Worm (Caenorhabditis elegans): ENCODE measurements around the gene ckb-3.

ckb-3 gene

DNA sequence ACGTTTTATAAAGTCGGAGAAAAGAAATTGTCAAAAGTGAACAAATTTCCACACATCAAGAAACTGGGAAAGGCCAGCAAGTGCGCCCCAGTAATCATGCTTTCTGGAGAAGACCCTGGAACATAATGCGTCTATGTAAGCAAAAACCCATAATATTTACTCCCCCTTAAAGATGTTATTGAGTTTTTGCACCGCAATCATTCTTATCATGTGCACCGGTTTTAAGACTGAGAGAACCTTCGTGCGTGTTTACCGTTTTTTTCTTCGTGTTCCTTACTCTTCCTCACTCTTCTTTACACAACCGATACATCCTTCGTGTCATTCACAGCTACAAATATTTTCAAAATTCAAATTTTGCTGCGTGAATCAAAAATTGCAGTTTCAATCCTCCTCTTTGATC lies 2.2 kb downstream of the ckb-3 start:
- TF ChIP-seq ztf-23 (GFP tag; IDR thresholded peaks at IDR 0.05) (no peak), klf-2 (GFP tag; conservative IDR thresholded peaks at IDR 0.05) (no peak), tab-1 (GFP tag; IDR thresholded peaks at IDR 0.05) (no peak)

DNA sequence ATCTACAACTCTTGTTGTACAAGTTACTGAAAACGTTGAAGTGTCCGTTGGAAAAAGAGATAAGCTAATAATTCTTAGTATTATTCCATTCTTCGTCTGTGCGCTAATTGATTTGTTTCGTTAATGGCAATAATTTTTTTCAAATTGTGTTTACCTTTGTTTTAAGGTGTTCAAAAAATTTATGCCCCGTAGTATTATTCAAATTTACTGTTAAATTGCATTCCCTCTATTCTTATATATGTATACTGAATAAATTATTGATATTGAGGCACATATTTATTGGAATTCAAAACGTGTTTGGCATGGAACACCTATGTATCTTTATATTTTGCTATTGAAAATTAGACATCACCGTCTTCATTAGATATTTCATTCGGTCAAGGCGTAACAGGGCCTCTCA lies 4.2 kb downstream of the ckb-3 start, which contains the start of gene pals-26:
Gene pals-26 (plus strand): TSS at position 301 of the 400 bp plus-strand sequence.
- no peak for TF ChIP-seq med-1 (GFP tag; optimal IDR thresholded peaks at IDR 0.05; ENCODE audit: insufficient read depth)
- TF ChIP-seq T22C8.4 (GFP tag; IDR thresholded peaks at IDR 0.05) = no peak
- no peak for TF ChIP-seq klf-2 (GFP tag; conservative IDR thresholded peaks at IDR 0.05)
- no peak for TF ChIP-seq ztf-23 (GFP tag; IDR thresholded peaks at IDR 0.05)
- no peak for TF ChIP-seq tab-1 (GFP tag; IDR thresholded peaks at IDR 0.05)
- TF ChIP-seq ztf-29 (GFP tag; IDR thresholded peaks at IDR 0.05) = no peak
- TF ChIP-seq ref-1 (GFP tag; conservative IDR thresholded peaks at IDR 0.05) = no peak
- no peak for TF ChIP-seq flt-1 (GFP tag; IDR thresholded peaks at IDR 0.05)
- no peak for TF ChIP-seq cog-1 (tag; optimal IDR thresholded peaks at IDR 0.05)

DNA sequence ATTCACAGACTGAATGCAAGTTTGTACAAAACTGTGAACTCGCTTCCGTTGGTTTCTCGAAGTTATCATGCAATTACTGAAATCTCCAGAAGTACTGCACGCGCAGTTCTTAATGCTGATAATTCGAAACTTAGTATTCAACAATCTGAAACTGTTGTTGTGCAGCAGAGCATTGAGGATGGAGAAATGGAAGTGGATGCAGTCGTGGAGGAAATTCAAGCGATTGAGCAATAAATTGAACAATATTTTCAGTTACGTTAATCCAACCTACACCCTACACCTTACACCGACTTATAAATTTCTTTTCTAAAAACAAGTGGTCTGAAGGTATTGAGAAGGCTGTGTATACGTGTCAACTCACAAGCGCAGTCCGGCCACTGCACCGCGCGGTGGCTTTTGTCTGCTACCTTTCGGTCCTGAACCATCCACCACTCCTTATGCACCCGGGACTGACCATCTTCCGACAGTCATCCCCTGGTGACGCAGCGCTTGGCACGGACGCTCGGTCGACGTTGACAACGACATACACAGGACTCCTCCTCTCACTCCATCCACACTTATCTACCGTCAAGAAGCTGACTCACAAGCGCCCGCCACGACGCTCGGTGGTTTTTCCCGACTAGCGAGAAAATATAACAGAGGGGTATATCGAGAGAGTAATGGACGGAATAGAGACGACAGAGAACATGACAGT lies 8.1 kb downstream of the ckb-3 start:
- TF ChIP-seq klf-2 (GFP tag; conservative IDR thresholded peaks at IDR 0.05) = peak; percentile 66
- peak; percentile 42 for TF ChIP-seq T22C8.4 (GFP tag; IDR thresholded peaks at IDR 0.05)
- peak; percentile 91 for TF ChIP-seq flt-1 (GFP tag; IDR thresholded peaks at IDR 0.05)
- peak; percentile 83 for TF ChIP-seq ztf-29 (GFP tag; IDR thresholded peaks at IDR 0.05)
- TF ChIP-seq ref-1 (GFP tag; conservative IDR thresholded peaks at IDR 0.05) = peak; percentile 50; the same call in 1 of the 2 replicates
- peak; percentile 56 for TF ChIP-seq cog-1 (tag; optimal IDR thresholded peaks at IDR 0.05)
- TF ChIP-seq tab-1 (GFP tag; IDR thresholded peaks at IDR 0.05) = peak; percentile 83
- peak; percentile 83 for TF ChIP-seq ztf-23 (GFP tag; IDR thresholded peaks at IDR 0.05)
- TF ChIP-seq med-1 (GFP tag; optimal IDR thresholded peaks at IDR 0.05; ENCODE audit: insufficient read depth) = peak; percentile 5

DNA sequence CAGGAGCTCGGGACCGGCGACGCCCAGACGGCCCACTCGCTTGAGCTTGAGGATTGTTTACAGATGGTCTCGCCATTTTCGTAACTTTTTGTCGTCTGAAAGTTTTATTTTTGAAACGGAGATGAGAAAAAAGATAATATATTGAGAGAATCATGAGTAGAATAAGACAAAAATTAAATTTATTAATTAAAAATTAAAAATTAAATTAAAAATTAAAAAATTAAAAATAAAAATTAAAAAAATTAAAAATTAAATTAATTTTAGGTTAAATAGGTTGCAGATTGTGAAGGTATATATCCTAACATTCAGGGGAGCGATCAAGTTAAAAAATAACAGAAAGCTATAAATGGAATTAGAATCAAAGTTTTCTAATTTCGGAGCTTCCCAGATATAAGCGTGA lies 9.0 kb downstream of the ckb-3 start, which contains the start of gene B0284.3:
Gene B0284.3 (minus strand): TSS at position 101 of the 400 bp plus-strand sequence.
- TF ChIP-seq tab-1 (GFP tag; IDR thresholded peaks at IDR 0.05) = no peak
- TF ChIP-seq ztf-23 (GFP tag; IDR thresholded peaks at IDR 0.05) = no peak
- TF ChIP-seq flt-1 (GFP tag; IDR thresholded peaks at IDR 0.05) = no peak
- no peak for TF ChIP-seq ztf-29 (GFP tag; IDR thresholded peaks at IDR 0.05)
- no peak for TF ChIP-seq med-1 (GFP tag; optimal IDR thresholded peaks at IDR 0.05; ENCODE audit: insufficient read depth)
- TF ChIP-seq T22C8.4 (GFP tag; IDR thresholded peaks at IDR 0.05) = no peak
- no peak for TF ChIP-seq klf-2 (GFP tag; conservative IDR thresholded peaks at IDR 0.05)
- no peak for TF ChIP-seq cog-1 (tag; optimal IDR thresholded peaks at IDR 0.05)
- no peak for TF ChIP-seq ref-1 (GFP tag; conservative IDR thresholded peaks at IDR 0.05)

DNA sequence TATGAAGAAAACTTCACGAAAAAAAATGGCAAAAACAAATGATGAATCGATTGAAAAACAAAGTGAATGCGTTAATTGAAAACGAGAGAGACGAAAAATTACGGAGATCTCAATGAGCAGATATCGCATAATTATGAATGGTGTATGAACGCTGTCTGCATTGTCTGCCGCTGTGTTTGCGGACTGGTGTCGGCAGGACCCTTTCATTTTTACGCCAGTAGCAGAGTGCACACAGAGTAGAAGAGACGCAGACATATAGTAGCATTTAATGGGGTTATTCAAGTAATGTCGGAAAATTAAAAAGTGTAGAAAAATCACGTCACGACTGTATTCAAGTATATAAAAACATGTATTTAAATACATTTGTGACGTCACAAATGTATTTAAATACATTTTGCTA lies 10.2 kb downstream of the ckb-3 start:
- no peak for TF ChIP-seq T22C8.4 (GFP tag; IDR thresholded peaks at IDR 0.05)
- TF ChIP-seq cog-1 (tag; optimal IDR thresholded peaks at IDR 0.05) = peak; percentile 11

- TF ChIP-seq klf-2 (GFP tag; conservative IDR thresholded peaks at IDR 0.05) (no peak), T22C8.4 (GFP tag; IDR thresholded peaks at IDR 0.05) (no peak), tab-1 (GFP tag; IDR thresholded peaks at IDR 0.05) (no peak), med-1 (GFP tag; optimal IDR thresholded peaks at IDR 0.05; ENCODE audit: insufficient read depth) (no peak), flt-1 (GFP tag; IDR thresholded peaks at IDR 0.05) (no peak), ztf-29 (GFP tag; IDR thresholded peaks at IDR 0.05) (no peak), cog-1 (tag; optimal IDR thresholded peaks at IDR 0.05) (no peak), ztf-23 (GFP tag; IDR thresholded peaks at IDR 0.05) (no peak), ref-1 (GFP tag; conservative IDR thresholded peaks at IDR 0.05) (no peak)
Observed at ce11 chrIII:4381343-4381742, 10.7 kb downstream of the ckb-3 start, which contains the start of gene pals-27. Gene pals-27, plus strand, starts transcription at chrIII:4381643.

- no peak for TF ChIP-seq med-1 (GFP tag; optimal IDR thresholded peaks at IDR 0.05; ENCODE audit: insufficient read depth)
- no peak for TF ChIP-seq ztf-29 (GFP tag; IDR thresholded peaks at IDR 0.05)
- TF ChIP-seq flt-1 (GFP tag; IDR thresholded peaks at IDR 0.05) = no peak
- TF ChIP-seq tab-1 (GFP tag; IDR thresholded peaks at IDR 0.05) = no peak
- TF ChIP-seq ref-1 (GFP tag; conservative IDR thresholded peaks at IDR 0.05) = no peak
- TF ChIP-seq cog-1 (tag; optimal IDR thresholded peaks at IDR 0.05) = no peak
- TF ChIP-seq T22C8.4 (GFP tag; IDR thresholded peaks at IDR 0.05) = no peak
- no peak for TF ChIP-seq ztf-23 (GFP tag; IDR thresholded peaks at IDR 0.05)
- TF ChIP-seq klf-2 (GFP tag; conservative IDR thresholded peaks at IDR 0.05) = no peak
Observed at ce11 chrIII:4382118-4382517, 11.4 kb downstream of the ckb-3 start.

- no peak for TF ChIP-seq T22C8.4 (GFP tag; IDR thresholded peaks at IDR 0.05)
- TF ChIP-seq ref-1 (GFP tag; conservative IDR thresholded peaks at IDR 0.05) = no peak
- no peak for TF ChIP-seq cog-1 (tag; optimal IDR thresholded peaks at IDR 0.05)
- no peak for TF ChIP-seq tab-1 (GFP tag; IDR thresholded peaks at IDR 0.05)
- TF ChIP-seq med-1 (GFP tag; optimal IDR thresholded peaks at IDR 0.05; ENCODE audit: insufficient read depth) = no peak
- no peak for TF ChIP-seq klf-2 (GFP tag; conservative IDR thresholded peaks at IDR 0.05)
- TF ChIP-seq ztf-29 (GFP tag; IDR thresholded peaks at IDR 0.05) = no peak
- TF ChIP-seq ztf-23 (GFP tag; IDR thresholded peaks at IDR 0.05) = no peak
- no peak for TF ChIP-seq flt-1 (GFP tag; IDR thresholded peaks at IDR 0.05)
Observed at ce11 chrIII:4384487-4384886, 13.8 kb downstream of the ckb-3 start, which contains the start of gene pals-28. Gene pals-28, plus strand, starts transcription at chrIII:4384787.

DNA sequence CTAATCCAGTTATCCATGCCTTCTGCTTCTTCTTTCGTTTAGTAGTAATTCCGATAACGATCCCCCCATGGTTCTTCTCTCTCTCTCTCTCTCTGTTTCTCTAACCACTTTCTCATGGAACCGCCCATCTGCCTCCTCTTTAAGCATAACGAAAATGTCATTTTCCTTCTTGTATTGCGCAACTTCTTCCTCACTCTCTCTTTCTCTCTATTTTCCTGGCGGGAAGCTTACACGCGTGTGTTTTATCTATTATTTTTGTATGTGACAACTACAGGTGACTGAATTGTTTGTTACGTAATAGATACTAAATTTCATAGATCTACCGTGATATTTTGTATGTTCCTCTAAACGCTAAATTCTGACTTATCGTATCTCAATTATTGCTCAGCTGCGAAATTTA lies 19.7 kb downstream of the ckb-3 start:
- TF ChIP-seq ref-1 (GFP tag; conservative IDR thresholded peaks at IDR 0.05) = no peak
- TF ChIP-seq ztf-29 (GFP tag; IDR thresholded peaks at IDR 0.05) = no peak
- TF ChIP-seq klf-2 (GFP tag; conservative IDR thresholded peaks at IDR 0.05) = no peak

ce11 chrIII:4391319-4391718 lies 20.6 kb downstream of the ckb-3 start:
- TF ChIP-seq ref-1 (GFP tag; conservative IDR thresholded peaks at IDR 0.05) (no peak), flt-1 (GFP tag; IDR thresholded peaks at IDR 0.05) (no peak), klf-2 (GFP tag; conservative IDR thresholded peaks at IDR 0.05) (no peak), tab-1 (GFP tag; IDR thresholded peaks at IDR 0.05) (no peak), T22C8.4 (GFP tag; IDR thresholded peaks at IDR 0.05) (no peak), ztf-23 (GFP tag; IDR thresholded peaks at IDR 0.05) (no peak), med-1 (GFP tag; optimal IDR thresholded peaks at IDR 0.05; ENCODE audit: insufficient read depth) (no peak)
